Fruit fly (Drosophila melanogaster): ENCODE measurements around the gene CG32086.

Gene CG32086

DNA sequence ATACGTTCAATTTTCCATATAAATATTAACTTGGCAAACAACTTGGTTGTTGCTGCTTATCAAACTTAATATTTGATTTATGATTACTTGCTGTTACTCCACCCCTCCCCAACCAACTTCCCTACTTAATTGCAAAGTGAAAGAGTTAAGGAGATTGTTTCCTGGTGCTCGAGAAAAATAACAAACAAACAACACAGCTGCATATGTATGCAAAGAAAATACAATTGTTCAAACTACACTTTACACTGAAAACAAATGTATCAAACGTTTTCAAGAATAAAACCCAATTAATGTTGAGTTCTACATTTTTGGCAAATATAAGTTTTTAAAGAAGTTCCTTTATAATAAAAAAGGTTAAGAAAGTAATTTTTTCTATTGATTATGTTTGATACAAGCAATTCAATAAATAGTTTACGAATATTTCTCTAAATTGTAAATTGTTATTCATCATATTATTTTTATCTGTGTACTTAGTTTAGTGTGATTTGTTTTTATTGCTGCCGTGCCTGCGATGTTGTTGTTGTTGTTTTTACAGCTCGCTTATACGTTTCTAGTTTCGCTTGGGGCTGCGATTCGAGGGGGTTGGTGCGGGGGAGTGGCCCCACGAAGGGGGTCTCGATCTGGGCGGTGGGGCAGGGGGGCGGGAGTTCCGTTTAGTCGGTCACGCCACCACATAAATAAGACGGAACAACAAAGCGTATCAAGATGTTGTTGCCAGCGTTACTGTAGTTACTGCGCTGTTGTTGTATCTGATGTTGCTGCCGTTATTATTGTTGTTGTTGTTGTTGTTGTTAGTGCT, 28.0 kb downstream of the CG32086 start (continued):
- peak; percentile 79 for TF ChIP-seq CG10209 (GFP tag; optimal IDR thresholded peaks at IDR 0.05)
- TF ChIP-seq CG11085 (GFP tag; IDR thresholded peaks at IDR 0.05) = no peak
- peak; percentile 67 for TF ChIP-seq CG1602 (GFP tag; optimal IDR thresholded peaks at IDR 0.05)
- peak; percentile 71 for TF ChIP-seq CG4424 (GFP tag; optimal IDR thresholded peaks at IDR 0.05)
- peak; percentile 24 for TF ChIP-seq en (GFP tag; optimal IDR thresholded peaks at IDR 0.05)
- TF ChIP-seq kah (GFP tag; optimal IDR thresholded peaks at IDR 0.05) = no peak
- TF ChIP-seq CG10654 (GFP tag; optimal IDR thresholded peaks at IDR 0.05) = peak; percentile 46
- peak in 1 of 2 experiments; percentile 59 for TF ChIP-seq Pdp1 (GFP tag; optimal IDR thresholded peaks at IDR 0.05)
- TF ChIP-seq CG2116 (GFP tag; optimal IDR thresholded peaks at IDR 0.05) = peak; percentile 35
- TF ChIP-seq stwl (tag; optimal IDR thresholded peaks at IDR 0.05) = no peak
- TF ChIP-seq Nf-YB (GFP tag; optimal IDR thresholded peaks at IDR 0.05) = peak; percentile 64
- TF ChIP-seq her (GFP tag; optimal IDR thresholded peaks at IDR 0.05) = no peak
- TF ChIP-seq z (GFP tag; IDR thresholded peaks at IDR 0.05) = no peak
- peak; percentile 34 for TF ChIP-seq CG13775 (GFP tag; optimal IDR thresholded peaks at IDR 0.05)
- no peak for TF ChIP-seq CG1832 (GFP tag; optimal IDR thresholded peaks at IDR 0.05)
- TF ChIP-seq Awh (GFP tag; IDR thresholded peaks at IDR 0.05) = no peak
- TF ChIP-seq ci (GFP tag; IDR thresholded peaks at IDR 0.05) = peak; percentile 29; the same call in 2 of the 3 replicates
- TF ChIP-seq Gug (GFP tag; IDR thresholded peaks at IDR 0.05) = no peak
- TF ChIP-seq CG2202 (tag; optimal IDR thresholded peaks at IDR 0.05) = peak; percentile 63
- peak; percentile 72 for TF ChIP-seq lab (GFP tag; optimal IDR thresholded peaks at IDR 0.05)
- TF ChIP-seq sens-2 (GFP tag; IDR thresholded peaks at IDR 0.05) = no peak
- peak; percentile 11 for TF ChIP-seq Sry-β (GFP tag; optimal IDR thresholded peaks at IDR 0.05)
- TF ChIP-seq Bdp1 (GFP tag; optimal IDR thresholded peaks at IDR 0.05) = no peak
- TF ChIP-seq cato (GFP tag; optimal IDR thresholded peaks at IDR 0.05; ENCODE audit: borderline replicate concordance) = peak; percentile 33
- TF ChIP-seq CG13424 (tag; optimal IDR thresholded peaks at IDR 0.05) = peak; percentile 84
- TF ChIP-seq croc (GFP tag; conservative IDR thresholded peaks at IDR 0.05) = no peak; the same call in 1 of the 3 replicates
- peak; percentile 21 for TF ChIP-seq exex (tag; optimal IDR thresholded peaks at IDR 0.05)
- peak; percentile 82 for TF ChIP-seq CG15269 (tag; optimal IDR thresholded peaks at IDR 0.05)
- no peak for TF ChIP-seq br (optimal IDR thresholded peaks at IDR 0.05)
- no peak for TF ChIP-seq CG9876 (GFP tag; optimal IDR thresholded peaks at IDR 0.05)
- TF ChIP-seq CG14965 (GFP tag; optimal IDR thresholded peaks at IDR 0.05; ENCODE audit: borderline replicate concordance) = no peak
- TF ChIP-seq run (tag; optimal IDR thresholded peaks at IDR 0.05) = peak; percentile 46
- no peak for TF ChIP-seq ab (GFP tag; optimal IDR thresholded peaks at IDR 0.05)
- TF ChIP-seq H2.0 (GFP tag; IDR thresholded peaks at IDR 0.05) = no peak
- TF ChIP-seq HLHmδ (GFP tag; optimal IDR thresholded peaks at IDR 0.05) = peak; percentile 44
- TF ChIP-seq vfl (GFP tag; optimal IDR thresholded peaks at IDR 0.05) = no peak
- TF ChIP-seq CG14860 (GFP tag; IDR thresholded peaks at IDR 0.05; ENCODE audit: partially characterized antibody) = no peak
- peak; percentile 18 for TF ChIP-seq CG12071 (GFP tag; optimal IDR thresholded peaks at IDR 0.05)
- TF ChIP-seq nom (GFP tag; optimal IDR thresholded peaks at IDR 0.05) = peak; percentile 58
- peak; percentile 48 for TF ChIP-seq CG5180 (GFP tag; optimal IDR thresholded peaks at IDR 0.05)
- peak; percentile 16 for TF ChIP-seq CG8944 (GFP tag; optimal IDR thresholded peaks at IDR 0.05)
- TF ChIP-seq HmgZ (tag; optimal IDR thresholded peaks at IDR 0.05) = peak; percentile 65
- TF ChIP-seq chm (GFP tag; IDR thresholded peaks at IDR 0.05) = no peak
- TF ChIP-seq tll (GFP tag; optimal IDR thresholded peaks at IDR 0.05) = no peak
- TF ChIP-seq ttk (GFP tag; IDR thresholded peaks at IDR 0.05) = peak; percentile 46; the same call in 1 of the 2 replicates
- no peak for TF ChIP-seq seq (GFP tag; IDR thresholded peaks at IDR 0.05)
- TF ChIP-seq CG31388 (GFP tag; optimal IDR thresholded peaks at IDR 0.05) = no peak
- peak; percentile 49 for TF ChIP-seq cwo (GFP tag; optimal IDR thresholded peaks at IDR 0.05)
- peak; percentile 51; the same call in 1 of the 3 replicates for TF ChIP-seq so (GFP tag; IDR thresholded peaks at IDR 0.05)
